Worm (Caenorhabditis elegans) whole organism, young adult: Measurements from ENCODE around the gene T26C5.2.

ENCODE experiments used
- C06A6.2 ChIP-seq: fragments of 200-800 bp; sonication (Bioruptor generic); conservative IDR thresholded peaks from 2 replicates; pipeline ENCODE4 v1.3.6; 2022; ENCODE audit warnings: missing genetic modification characterization, missing compliant biosample characterization
- F33H1.4 ChIP-seq: fragments of 200-800 bp; sonication (Bioruptor generic); IDR thresholded peaks from 2 replicates; pipeline ENCODE4 v1.3.6; 2022; ENCODE audit warnings: missing genetic modification reagents, missing genetic modification characterization, missing compliant biosample characterization
- F37B4.10 ChIP-seq: fragments of 200-800 bp; sonication (Bioruptor generic); IDR thresholded peaks from 2 replicates; pipeline ENCODE4 v1.3.6; 2022; ENCODE audit warnings: missing genetic modification characterization, missing compliant biosample characterization
- F49E8.2 ChIP-seq: sonication (generic microtip); optimal IDR thresholded peaks from 3 replicates; lab custom pipeline; 2017; ENCODE audit warnings: missing genetic modification characterization, mild to moderate bottlenecking, missing compliant biosample characterization, antibody characterized with exemption, moderate library complexity; ENCODE audit not compliant: insufficient read depth
- F57C9.4 ChIP-seq: sonication (generic microtip); optimal IDR thresholded peaks from 2 replicates; lab custom pipeline; 2017; ENCODE audit warnings: mild to moderate bottlenecking, missing genetic modification characterization, missing compliant biosample characterization
- K11D2.4 ChIP-seq: fragments of 200-800 bp; sonication (Bioruptor generic); IDR thresholded peaks from 2 replicates; pipeline ENCODE4 v1.3.6; 2022; ENCODE audit warnings: missing genetic modification reagents, missing genetic modification characterization, missing compliant biosample characterization
- T07F8.4 ChIP-seq: sonication (generic microtip); optimal IDR thresholded peaks from 2 replicates; lab custom pipeline; 2016; ENCODE audit warnings: mild to moderate bottlenecking, missing genetic modification characterization, moderate library complexity, missing compliant biosample characterization
- T26A5.8 ChIP-seq: sonication (generic microtip); optimal IDR thresholded peaks from 2 replicates; lab custom pipeline; 2016; ENCODE audit warnings: missing genetic modification characterization, missing compliant biosample characterization
- Y53G8AR.9 ChIP-seq: fragments of 200-800 bp; sonication (Bioruptor generic); conservative IDR thresholded peaks from 2 replicates; pipeline ENCODE4 v1.3.6; 2022; ENCODE audit warnings: missing genetic modification reagents, missing genetic modification characterization, missing compliant biosample characterization
- Y56A3A.18 ChIP-seq: fragments of 200-800 bp; sonication (Bioruptor generic); IDR thresholded peaks from 2 replicates; pipeline ENCODE4 v1.3.6; 2022; ENCODE audit warnings: missing genetic modification reagents, missing genetic modification characterization, missing compliant biosample characterization
- Y79H2A.3 ChIP-seq: fragments of 200-800 bp; sonication (Bioruptor generic); conservative IDR thresholded peaks from 2 replicates; pipeline ENCODE4 v1.3.6; 2022; ENCODE audit warnings: missing genetic modification reagents, missing genetic modification characterization, missing compliant biosample characterization
- ZK185.1 ChIP-seq: sonication (generic microtip); optimal IDR thresholded peaks from 2 replicates; lab custom pipeline; 2016; ENCODE audit warnings: mild to moderate bottlenecking, missing genetic modification characterization, missing compliant biosample characterization; ENCODE audit not compliant: poor library complexity, severe bottlenecking
- akir-1 ChIP-seq: fragments of 200-800 bp; sonication (Bioruptor generic); optimal IDR thresholded peaks from 2 replicates; lab custom pipeline; 2018; ENCODE audit warnings: mild to moderate bottlenecking, missing genetic modification characterization, moderate library complexity, missing compliant biosample characterization
- cebp-2 ChIP-seq: fragments of 200-800 bp; sonication (Bioruptor generic); IDR thresholded peaks from 2 replicates; pipeline ENCODE4 v1.3.6; 2022; ENCODE audit warnings: missing genetic modification characterization, missing compliant biosample characterization
- ceh-100 ChIP-seq: fragments of 200-800 bp; sonication (Bioruptor generic); IDR thresholded peaks from 2 replicates; pipeline ENCODE4 v1.3.6; 2022; ENCODE audit warnings: missing genetic modification reagents, missing genetic modification characterization, missing compliant biosample characterization
- ceh-91 ChIP-seq: fragments of 200-800 bp; sonication (Bioruptor generic); IDR thresholded peaks from 2 replicates; pipeline ENCODE4 v1.3.6; 2022; ENCODE audit warnings: missing genetic modification reagents, missing genetic modification characterization, missing compliant biosample characterization
- dpl-1 ChIP-seq: fragments of 150-350 bp; optimal IDR thresholded peaks from 2 replicates; lab custom pipeline; 2014; ENCODE audit warnings: missing biosample characterization, missing genetic modification reagents, missing genetic modification characterization
- egrh-3 ChIP-seq: fragments of 200-800 bp; sonication (Bioruptor generic); IDR thresholded peaks from 2 replicates; pipeline ENCODE4 v1.3.6; 2022; ENCODE audit warnings: missing genetic modification reagents, missing genetic modification characterization, missing compliant biosample characterization
- ekl-4 ChIP-seq: fragments of 200-800 bp; sonication (Bioruptor generic); IDR thresholded peaks from 2 replicates; pipeline ENCODE4 v1.3.6; 2022; ENCODE audit warnings: missing genetic modification reagents, missing genetic modification characterization, missing compliant biosample characterization
- hmg-1.2 ChIP-seq: fragments of 200-800 bp; sonication (Bioruptor generic); IDR thresholded peaks from 2 replicates; pipeline ENCODE4 v1.3.6; 2022; ENCODE audit warnings: missing genetic modification reagents, missing genetic modification characterization, missing compliant biosample characterization
- lin-26 ChIP-seq: fragments of 200-800 bp; sonication (Bioruptor generic); IDR thresholded peaks from 2 replicates; pipeline ENCODE4 v1.3.6; 2022; ENCODE audit warnings: missing genetic modification reagents, missing genetic modification characterization, missing compliant biosample characterization
- lin-35 ChIP-seq, 3 experiments: fragments of 150-350 bp in 2 of 3; sonication (generic microtip) in 1 of 3; optimal IDR thresholded peaks; 2 replicates each; lab custom pipeline; 2014 to 2018; ENCODE audit warnings: missing biosample characterization in 3 of 3, missing genetic modification characterization in 3 of 3, missing genetic modification reagents in 3 of 3
- lir-1 ChIP-seq: fragments of 200-800 bp; sonication (Bioruptor generic); conservative IDR thresholded peaks from 2 replicates; pipeline ENCODE4 v1.3.6; 2022; ENCODE audit warnings: missing genetic modification reagents, missing genetic modification characterization, missing compliant biosample characterization
- lsl-1 ChIP-seq: fragments of 200-800 bp; sonication (Bioruptor generic); optimal IDR thresholded peaks from 2 replicates; lab custom pipeline; 2018; ENCODE audit warnings: mild to moderate bottlenecking, missing genetic modification characterization, moderate library complexity, missing compliant biosample characterization
- madf-10 ChIP-seq: sonication (generic microtip); optimal IDR thresholded peaks from 2 replicates; lab custom pipeline; 2016; ENCODE audit warnings: mild to moderate bottlenecking, missing genetic modification characterization, missing compliant biosample characterization
- madf-3 ChIP-seq: fragments of 200-800 bp; sonication (Bioruptor generic); IDR thresholded peaks from 2 replicates; pipeline ENCODE4 v1.3.6; 2022; ENCODE audit warnings: missing genetic modification reagents, missing genetic modification characterization, missing compliant biosample characterization
- madf-8 ChIP-seq: fragments of 200-800 bp; sonication (Bioruptor generic); conservative IDR thresholded peaks from 2 replicates; pipeline ENCODE4 v1.3.6; 2022; ENCODE audit warnings: missing genetic modification reagents, missing genetic modification characterization, missing compliant biosample characterization
- mcd-1 ChIP-seq: fragments of 200-800 bp; sonication (Bioruptor generic); IDR thresholded peaks from 2 replicates; pipeline ENCODE4 v1.3.6; 2022; ENCODE audit warnings: missing genetic modification reagents, missing genetic modification characterization, missing compliant biosample characterization
- mel-28 ChIP-seq: sonication (generic microtip); optimal IDR thresholded peaks from 2 replicates; lab custom pipeline; 2016; ENCODE audit warnings: borderline replicate concordance, mild to moderate bottlenecking, missing genetic modification characterization, missing compliant biosample characterization
- nfyb-1 ChIP-seq: fragments of 200-800 bp; sonication (Bioruptor generic); IDR thresholded peaks from 2 replicates; pipeline ENCODE4 v1.3.6; 2022; ENCODE audit warnings: missing genetic modification reagents, missing genetic modification characterization, missing compliant biosample characterization
- nhr-27 ChIP-seq: fragments of 200-800 bp; sonication (Bioruptor generic); optimal IDR thresholded peaks from 2 replicates; lab custom pipeline; 2018; ENCODE audit warnings: mild to moderate bottlenecking, missing genetic modification characterization, moderate library complexity, missing compliant biosample characterization
- nhr-80 ChIP-seq: sonication (generic microtip); optimal IDR thresholded peaks from 2 replicates; lab custom pipeline; 2016; ENCODE audit warnings: missing genetic modification characterization, missing compliant biosample characterization
- nhr-90 ChIP-seq: sonication (generic microtip); optimal IDR thresholded peaks from 2 replicates; lab custom pipeline; 2016; ENCODE audit warnings: missing genotype, mild to moderate bottlenecking, missing genetic modification characterization, missing compliant biosample characterization
- sea-2 ChIP-seq: fragments of 200-800 bp; sonication (Bioruptor generic); IDR thresholded peaks from 2 replicates; pipeline ENCODE4 v1.3.6; 2022; ENCODE audit warnings: missing genetic modification characterization, missing compliant biosample characterization
- snpc-1.3 ChIP-seq: sonication (generic microtip); optimal IDR thresholded peaks from 2 replicates; lab custom pipeline; 2017; ENCODE audit warnings: missing genetic modification characterization, mild to moderate bottlenecking, missing compliant biosample characterization, antibody characterized with exemption, moderate library complexity, missing genotype, missing genetic modification reagents; ENCODE audit not compliant: insufficient read depth
- snpc-4 ChIP-seq, 5 experiments: fragments of 150-350 bp in 1 of 5; sonication (generic microtip) in 4 of 5; optimal IDR thresholded peaks; 2 replicates each; lab custom pipeline; 2014 to 2018; ENCODE audit warnings: missing genetic modification characterization in 5 of 5, missing biosample characterization in 3 of 5, antibody characterized with exemption in 2 of 5, mild to moderate bottlenecking in 2 of 5, missing compliant biosample characterization in 2 of 5, missing genotype in 2 of 5, moderate library complexity in 2 of 5, missing genetic modification reagents in 1 of 5
- tbp1 ChIP-seq: fragments of 200-800 bp; sonication (Bioruptor generic); optimal IDR thresholded peaks from 2 replicates; lab custom pipeline; 2018; ENCODE audit warnings: mild to moderate bottlenecking, missing genetic modification characterization, missing compliant biosample characterization
- tlf-1 ChIP-seq: fragments of 200-800 bp; sonication (Bioruptor generic); optimal IDR thresholded peaks from 2 replicates; lab custom pipeline; 2018; ENCODE audit warnings: mild to moderate bottlenecking, missing genetic modification characterization, missing compliant biosample characterization
- xnd-1 ChIP-seq: sonication (generic microtip); optimal IDR thresholded peaks from 2 replicates; lab custom pipeline; 2016; ENCODE audit warnings: missing genotype, missing genetic modification reagents, missing genetic modification characterization, missing compliant biosample characterization
- zfh-2 ChIP-seq: fragments of 200-800 bp; sonication (Bioruptor generic); conservative IDR thresholded peaks from 2 replicates; pipeline ENCODE4 v1.3.6; 2022; ENCODE audit warnings: missing genetic modification reagents, missing genetic modification characterization, missing compliant biosample characterization
- ztf-26 ChIP-seq: sonication (generic microtip); optimal IDR thresholded peaks from 2 replicates; lab custom pipeline; 2017; ENCODE audit warnings: missing genetic modification characterization, missing compliant biosample characterization
- ztf-3 ChIP-seq: fragments of 200-800 bp; sonication (Bioruptor generic); optimal IDR thresholded peaks from 2 replicates; lab custom pipeline; 2018; ENCODE audit warnings: mild to moderate bottlenecking, missing genetic modification characterization, missing compliant biosample characterization

T26C5.2 gene

DNA sequence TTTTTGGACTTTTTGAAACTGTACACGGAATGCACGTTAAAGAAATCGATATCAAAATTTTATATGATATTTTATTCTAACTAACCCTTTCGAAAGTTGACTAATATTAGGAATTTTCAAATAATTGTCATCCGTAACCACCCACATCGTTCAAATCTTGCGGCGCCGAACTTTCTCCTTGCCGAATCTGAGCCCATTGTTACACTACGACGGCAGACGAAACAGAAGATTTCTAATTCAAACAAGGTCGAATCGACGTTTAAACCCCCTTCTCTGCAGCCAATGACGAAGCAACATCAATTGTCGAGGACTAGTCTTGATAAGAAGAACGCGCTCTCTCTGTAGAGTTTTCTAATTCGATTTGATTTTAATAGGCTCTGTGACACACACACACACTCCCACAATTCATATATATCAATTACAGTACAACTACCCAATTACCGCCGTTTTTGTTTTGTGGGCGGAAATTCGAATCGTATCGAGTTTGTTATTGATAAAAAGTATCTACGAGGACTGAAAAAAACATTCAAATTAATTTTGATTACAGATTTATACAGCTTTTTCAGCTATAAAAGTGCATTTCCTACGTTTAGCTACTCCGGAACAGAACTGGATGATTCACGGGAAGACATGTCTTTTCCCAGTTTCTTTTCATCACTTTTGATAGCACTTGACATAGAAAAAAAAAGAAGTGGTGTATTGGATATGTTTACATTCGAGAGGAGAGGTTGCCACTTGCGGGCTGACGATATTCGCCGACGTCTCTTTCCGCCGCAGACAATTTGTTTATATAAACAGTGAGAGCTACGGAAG is 51.5 kb downstream of the T26C5.2 start:
- TF ChIP-seq nhr-27 (tag; lab: Kevin White, UChicago): no peak
- peak; percentile 19 for TF ChIP-seq ZK185.1 (tag; lab: Kevin White, UChicago)
- peak; percentile 68 for TF ChIP-seq lin-26
- peak; percentile 38; the same call in 1 of the 2 replicates for TF ChIP-seq Y56A3A.18
- TF ChIP-seq zfh-2 (GFP tag; lab: Robert Waterston, UW): 0 out of 2 replicates have a peak, but pooled peaks have one; percentile 43
- TF ChIP-seq Y79H2A.3 (GFP tag; lab: Robert Waterston, UW): no peak
- TF ChIP-seq madf-10: peak; percentile 64
- TF ChIP-seq K11D2.4: 0 out of 2 replicates have a peak, but pooled peaks have one; percentile 19
- 0 out of 2 replicates have a peak, but pooled peaks have one; percentile 3 for TF ChIP-seq nfyb-1 (GFP tag; lab: Robert Waterston, UW)
- no peak for TF ChIP-seq ceh-100 (GFP tag; lab: Robert Waterston, UW)
- peak; percentile 11 for TF ChIP-seq nhr-80 (tag; lab: Kevin White, UChicago)

DNA sequence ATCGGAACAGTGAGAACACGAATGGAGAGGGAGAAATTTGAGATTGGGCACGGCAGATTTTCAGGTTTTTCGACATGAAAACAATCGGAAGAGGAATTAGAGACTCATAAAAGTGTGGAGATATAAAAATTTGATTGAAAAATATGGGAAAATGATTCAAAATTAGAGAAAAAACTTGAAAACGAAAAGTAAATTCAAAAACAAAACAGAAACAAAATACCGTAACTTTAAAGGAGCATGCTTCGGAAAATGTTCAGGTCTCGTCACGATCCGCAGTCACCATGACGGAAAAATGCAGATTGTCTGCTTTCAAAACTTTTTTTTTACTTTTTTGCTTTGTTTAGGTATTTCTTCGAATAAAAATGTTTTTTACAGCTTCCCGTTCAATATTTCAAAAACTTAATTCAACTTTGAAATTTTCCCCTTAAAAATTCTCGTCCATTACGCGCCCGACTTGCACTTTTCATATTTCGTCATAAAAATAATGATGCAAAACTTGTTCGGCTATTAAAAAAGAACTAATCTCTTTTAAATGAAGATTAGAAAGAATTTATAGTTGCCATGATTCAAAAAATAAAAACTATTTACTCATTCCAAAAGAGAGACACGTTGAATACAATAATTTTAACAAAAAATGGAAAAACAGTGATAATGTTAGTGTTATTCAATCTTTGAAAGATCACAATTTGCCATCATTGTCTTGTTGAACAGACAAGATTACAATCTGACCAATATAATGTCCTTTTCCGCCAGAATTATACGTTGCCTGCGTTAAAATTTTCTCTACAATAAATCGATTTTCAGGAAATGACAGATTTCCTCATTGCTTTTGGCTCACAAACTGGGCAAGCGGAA is 52.4 kb downstream of the T26C5.2 start, which contains the start of gene mtrr-1:
Gene mtrr-1, plus strand, starts transcription at position 805 of the 855 bp plus-strand sequence.
- TF ChIP-seq mel-28 (tag; lab: Kevin White, UChicago) (peak; percentile 13), F57C9.4 (tag; lab: Kevin White, UChicago) (no peak), ceh-91 (GFP tag; lab: Robert Waterston, UW) (no peak), madf-3 (GFP tag; lab: Robert Waterston, UW) (peak; percentile 57; the same call in 1 of the 2 replicates), tbp1 (GFP tag; lab: Kevin White, UChicago) (peak; percentile 18), ZK185.1 (tag; lab: Kevin White, UChicago) (peak; percentile 49), ztf-26 (tag; lab: Kevin White, UChicago) (no peak), Y53G8AR.9 (GFP tag; lab: Robert Waterston, UW) (peak; percentile 47; the same call in 1 of the 2 replicates), cebp-2 (no peak), lsl-1 (GFP tag; lab: Kevin White, UChicago) (peak; percentile 85), snpc-1.3 (tag; lab: Kevin White, UChicago) (peak; percentile 46), xnd-1 (peak; percentile 62), T26A5.8 (tag; lab: Kevin White, UChicago) (no peak), snpc-4 (GFP tag; optimal IDR thresholded peaks at IDR 0.05; lab: Kevin White, UChicago) (no peak), snpc-4 (tag; optimal IDR thresholded peaks at IDR 0.05; lab: Kevin White, UChicago) (no peak), F37B4.10 (GFP tag; lab: Robert Waterston, UW) (no peak), madf-8 (GFP tag; lab: Robert Waterston, UW) (peak; percentile 57), lir-1 (GFP tag; lab: Robert Waterston, UW) (peak; percentile 5; the same call in 1 of the 2 replicates), C06A6.2 (GFP tag; lab: Robert Waterston, UW) (no peak), F33H1.4 (peak; percentile 91), dpl-1 (GFP tag; lab: Kevin White, UChicago) (no peak), hmg-1.2 (no peak), T07F8.4 (tag; lab: Kevin White, UChicago) (no peak), sea-2 (GFP tag; lab: Robert Waterston, UW) (no peak), tlf-1 (GFP tag; lab: Kevin White, UChicago) (peak; percentile 7), lin-35 (GFP tag; optimal IDR thresholded peaks at IDR 0.05; lab: Kevin White, UChicago) (peak in 1 of 3 experiments; percentile 30), Y79H2A.3 (GFP tag; lab: Robert Waterston, UW) (no peak), lin-26 (peak; percentile 49), mcd-1 (GFP tag; lab: Robert Waterston, UW) (peak; percentile 17; the same call in 1 of the 2 replicates), egrh-3 (GFP tag; lab: Robert Waterston, UW) (no peak), ekl-4 (GFP tag; lab: Robert Waterston, UW) (0 out of 2 replicates have a peak, but pooled peaks have one; percentile 18), nhr-90 (tag; lab: Kevin White, UChicago) (no peak), ztf-3 (GFP tag; lab: Kevin White, UChicago) (no peak), akir-1 (GFP tag; lab: Kevin White, UChicago) (no peak), F49E8.2 (tag; lab: Kevin White, UChicago) (peak; percentile 46)
